Worm (Caenorhabditis elegans) whole organism, mixed stage, embryonic: ENCODE results near the gene prx-13.

Experiments
- blmp-1 ChIP-seq: fragments of 150-350 bp; optimal IDR thresholded peaks from 2 replicates; lab custom pipeline; 2014; ENCODE audit warnings: missing biosample characterization, missing genetic modification characterization
- ceh-43 ChIP-seq: fragments of 200-800 bp; sonication (Bioruptor generic); optimal IDR thresholded peaks from 2 replicates; lab custom pipeline; 2018; ENCODE audit warnings: mild to moderate bottlenecking, missing genetic modification characterization, moderate library complexity, missing compliant biosample characterization
- ces-1 ChIP-seq: fragments of 150-350 bp; optimal IDR thresholded peaks from 2 replicates; lab custom pipeline; 2014; ENCODE audit warnings: missing biosample characterization, missing genetic modification reagents, missing genetic modification characterization
- lin-13 ChIP-seq: fragments of 150-350 bp; optimal IDR thresholded peaks from 2 replicates; lab custom pipeline; 2014; ENCODE audit warnings: missing biosample characterization, missing genetic modification characterization
- lsy-2 ChIP-seq: fragments of 150-350 bp; optimal IDR thresholded peaks from 2 replicates; lab custom pipeline; 2014; ENCODE audit warnings: missing biosample characterization, missing genetic modification characterization
- mab-5 ChIP-seq: fragments of 150-350 bp; optimal IDR thresholded peaks from 2 replicates; lab custom pipeline; 2014; ENCODE audit warnings: missing biosample characterization, missing genetic modification characterization
- mep-1 ChIP-seq: fragments of 150-350 bp; optimal IDR thresholded peaks from 2 replicates; lab custom pipeline; 2017; ENCODE audit warnings: missing biosample characterization, missing genetic modification reagents, missing genetic modification characterization, inconsistent platforms
- sem-2 ChIP-seq: fragments of 200-800 bp; sonication (Bioruptor generic); optimal IDR thresholded peaks from 2 replicates; lab custom pipeline; 2018; ENCODE audit warnings: mild to moderate bottlenecking, missing genetic modification characterization, missing compliant biosample characterization
- sptf-1 ChIP-seq: sonication (generic microtip); optimal IDR thresholded peaks from 2 replicates; lab custom pipeline; 2017; ENCODE audit warnings: mild to moderate bottlenecking, missing genetic modification characterization, moderate library complexity, missing compliant biosample characterization
- unc-39 ChIP-seq: fragments of 150-350 bp; optimal IDR thresholded peaks from 2 replicates; lab custom pipeline; 2014; ENCODE audit warnings: missing biosample characterization, missing genetic modification characterization
- unc-62 ChIP-seq: fragments of 150-350 bp; optimal IDR thresholded peaks from 2 replicates; lab custom pipeline; 2014; ENCODE audit warnings: missing biosample characterization, missing genetic modification reagents, missing genetic modification characterization

DNA sequence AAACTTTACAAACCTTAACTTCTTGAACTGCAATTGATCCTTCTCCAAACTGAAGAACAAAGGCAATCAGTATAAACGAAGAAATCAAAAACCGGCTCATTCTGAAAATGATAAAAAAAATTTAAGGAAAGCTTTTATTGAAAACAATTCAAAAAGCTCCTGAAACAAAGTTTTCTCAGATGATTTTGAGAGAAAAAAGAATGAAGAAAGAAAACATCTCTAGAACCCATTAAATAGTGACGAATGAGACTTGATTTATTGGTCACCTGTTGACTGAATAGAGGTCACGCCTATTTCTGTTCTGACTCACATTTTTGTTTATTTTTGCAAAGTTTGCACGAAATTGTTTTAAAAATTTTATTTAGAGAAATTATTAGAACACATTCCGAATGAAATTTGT, 40.5 kb downstream of the prx-13 start, which contains the start of gene E04F6.8:
- no peak for TF ChIP-seq mep-1
- TF ChIP-seq mab-5 (tag; lab: Kevin White, UChicago): no peak
- no peak for TF ChIP-seq ceh-43 (GFP tag; lab: Kevin White, UChicago)
- TF ChIP-seq lsy-2 (tag; lab: Kevin White, UChicago): no peak
- TF ChIP-seq blmp-1 (tag; lab: Kevin White, UChicago): no peak
- no peak for TF ChIP-seq unc-62 (GFP tag; lab: Kevin White, UChicago)
- no peak for TF ChIP-seq unc-39 (tag; lab: Kevin White, UChicago)
- no peak for TF ChIP-seq ces-1
- no peak for TF ChIP-seq sptf-1 (tag; lab: Kevin White, UChicago)
- TF ChIP-seq sem-2 (GFP tag; lab: Kevin White, UChicago): no peak
- no peak for TF ChIP-seq lin-13
